Worm (Caenorhabditis elegans) whole organism, L4 larva: Measurements from ENCODE around the gene F47B8.1.

Source experiments
- aha-1 ChIP-seq: fragments of 150-350 bp; peaks from one replicate; lab custom pipeline; 2014; ENCODE audit warnings: missing biosample characterization, missing genetic modification characterization
- ama-1 ChIP-seq: fragments of 150-350 bp; optimal IDR thresholded peaks from 2 replicates; lab custom pipeline; 2014; ENCODE audit warnings: inconsistent platforms, mixed read lengths
- ceh-82 ChIP-seq: sonication (generic microtip); optimal IDR thresholded peaks from 2 replicates; lab custom pipeline; 2017; ENCODE audit warnings: missing biosample characterization, missing genetic modification characterization
- dve-1 ChIP-seq: sonication (generic microtip); optimal IDR thresholded peaks from 2 replicates; lab custom pipeline; 2017; ENCODE audit warnings: antibody characterized with exemption, mild to moderate bottlenecking, missing genetic modification characterization, missing compliant biosample characterization; ENCODE audit not compliant: insufficient read depth
- nhr-25 ChIP-seq: sonication (generic microtip); optimal IDR thresholded peaks from 2 replicates; lab custom pipeline; 2017; ENCODE audit warnings: missing genetic modification characterization, mild to moderate bottlenecking, missing compliant biosample characterization, antibody characterized with exemption, moderate library complexity, borderline replicate concordance; ENCODE audit not compliant: insufficient read depth
- nhr-28 ChIP-seq: fragments of 150-350 bp; optimal IDR thresholded peaks from 2 replicates; lab custom pipeline; 2014; ENCODE audit warnings: missing biosample characterization, missing genetic modification characterization
- nhr-42 ChIP-seq: fragments of 200-800 bp; sonication (Bioruptor generic); IDR thresholded peaks from 2 replicates; pipeline ENCODE4 v1.3.6; 2022; ENCODE audit warnings: missing genetic modification characterization, missing compliant biosample characterization
- nhr-76 ChIP-seq: fragments of 150-350 bp; optimal IDR thresholded peaks from 2 replicates; lab custom pipeline; 2014; ENCODE audit warnings: missing biosample characterization, missing genetic modification characterization
- pqm-1 ChIP-seq: sonication (generic microtip); optimal IDR thresholded peaks from 2 replicates; lab custom pipeline; 2017; ENCODE audit warnings: missing biosample characterization, missing genetic modification characterization
- unc-62 ChIP-seq, 3 experiments: fragments of 150-350 bp in 1 of 3; sonication (generic microtip); optimal IDR thresholded peaks in 2 of 3; peaks in 1 of 3; 1 replicate in 1 of 3; 2 replicates in 2 of 3; lab custom pipeline; 2014 to 2017; ENCODE audit warnings: missing biosample characterization in 3 of 3, missing genetic modification characterization in 3 of 3, missing genetic modification reagents in 3 of 3, missing genotype in 1 of 3

DNA sequence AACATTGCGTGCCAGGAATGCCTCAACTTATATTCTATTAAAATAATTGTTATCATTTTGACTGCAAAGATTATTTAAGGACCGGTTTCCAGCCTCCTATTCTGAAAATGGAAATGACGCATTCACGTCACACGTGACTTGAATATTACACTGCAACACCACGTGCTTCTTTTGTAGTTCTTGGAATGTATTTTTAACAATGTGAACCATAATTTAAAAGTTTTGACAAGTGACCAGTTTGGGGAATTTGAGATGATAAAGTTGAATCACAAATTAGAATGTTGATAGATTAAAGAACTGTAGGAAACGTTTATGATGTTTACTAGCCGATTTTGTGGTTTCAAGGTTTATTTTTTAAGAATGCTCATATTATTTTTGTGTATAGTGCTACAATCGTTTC is 27.5 kb upstream of the F47B8.1 start, which contains the start of gene F47B8.10:
- TF ChIP-seq nhr-25 (tag; lab: Kevin White, UChicago) (no peak), pqm-1 (tag; lab: Kevin White, UChicago) (no peak), nhr-76 (no peak), dve-1 (tag; lab: Kevin White, UChicago) (no peak), aha-1 (tag; lab: Kevin White, UChicago) (no peak), ceh-82 (no peak), unc-62 (GFP tag; optimal IDR thresholded peaks at IDR 0.05 in 1 of 2; lab: Kevin White, UChicago) (peak in 1 of 2 experiments; percentile 79), unc-62 (tag; optimal IDR thresholded peaks at IDR 0.05; lab: Kevin White, UChicago) (no peak), nhr-28 (tag; lab: Kevin White, UChicago) (no peak), ama-1 (lab: Kevin White, UChicago) (no peak), nhr-42 (no peak)
